Worm (Caenorhabditis elegans) whole organism, L1 larva: ENCODE data around the gene cdc-25.2.

ENCODE experiments used
- C34B4.2 ChIP-seq: sonication (generic microtip); optimal IDR thresholded peaks from 2 replicates; lab custom pipeline; 2017; ENCODE audit warnings: mild to moderate bottlenecking, missing genetic modification characterization, missing compliant biosample characterization
- F16B12.6 ChIP-seq: fragments of 150-350 bp; optimal IDR thresholded peaks from 2 replicates; lab custom pipeline; 2014; ENCODE audit warnings: missing biosample characterization, missing genetic modification characterization
- ama-1 ChIP-seq: fragments of 150-350 bp; optimal IDR thresholded peaks from 2 replicates; lab custom pipeline; 2014
- blmp-1 ChIP-seq: fragments of 150-350 bp; optimal IDR thresholded peaks from 2 replicates; lab custom pipeline; 2014; ENCODE audit warnings: missing biosample characterization, missing genetic modification characterization
- ceh-8 ChIP-seq: fragments of 200-800 bp; sonication (Bioruptor generic); optimal IDR thresholded peaks from 2 replicates; lab custom pipeline; 2018; ENCODE audit warnings: mild to moderate bottlenecking, missing genetic modification characterization, moderate library complexity, missing compliant biosample characterization
- ceh-82 ChIP-seq, 3 experiments: fragments of 150-350 bp in 1 of 3; sonication (generic microtip) in 2 of 3; optimal IDR thresholded peaks; 2 replicates each; lab custom pipeline; 2014 to 2017; ENCODE audit warnings: missing biosample characterization in 3 of 3, missing genetic modification characterization in 3 of 3
- ceh-90 ChIP-seq: sonication (generic microtip); optimal IDR thresholded peaks from 2 replicates; lab custom pipeline; 2016; ENCODE audit warnings: missing genetic modification characterization, missing compliant biosample characterization
- dpl-1 ChIP-seq, 3 experiments: fragments of 150-350 bp in 2 of 3; sonication (generic microtip) in 1 of 3; optimal IDR thresholded peaks; 2 replicates each; lab custom pipeline; 2014 to 2017; ENCODE audit warnings: missing biosample characterization in 3 of 3, missing genetic modification characterization in 3 of 3, missing genetic modification reagents in 3 of 3
- efl-1 ChIP-seq, 4 experiments: fragments of 150-350 bp; optimal IDR thresholded peaks in 3 of 4; peaks in 1 of 4; 1 replicate in 1 of 4; 2 replicates in 3 of 4; lab custom pipeline; 2014; ENCODE audit warnings: missing biosample characterization in 2 of 4, missing genetic modification characterization in 2 of 4, missing genetic modification reagents in 2 of 4
- egl-13 ChIP-seq: sonication (generic microtip); optimal IDR thresholded peaks from 2 replicates; lab custom pipeline; 2016; ENCODE audit warnings: missing genotype, missing genetic modification reagents, missing genetic modification characterization, missing compliant biosample characterization
- egl-27 ChIP-seq, 2 experiments: fragments of 150-350 bp in 1 of 2; sonication (generic microtip); optimal IDR thresholded peaks; 3 replicates each; lab custom pipeline; 2017 to 2018; ENCODE audit warnings: missing biosample characterization in 2 of 2, missing genetic modification characterization in 2 of 2, missing genetic modification reagents in 2 of 2
- elt-3 ChIP-seq, 6 experiments: fragments of 150-350 bp in 1 of 6; sonication (generic microtip); optimal IDR thresholded peaks; 2 replicates each; lab custom pipeline; 2017 to 2018; ENCODE audit warnings: missing biosample characterization in 6 of 6, missing genetic modification characterization in 6 of 6, inconsistent platforms in 1 of 6
- ets-5 ChIP-seq: fragments of 200-800 bp; sonication (Bioruptor generic); IDR thresholded peaks from 2 replicates; pipeline ENCODE4 v1.3.6; 2022; ENCODE audit warnings: missing genetic modification characterization, missing compliant biosample characterization
- fkh-8 ChIP-seq: sonication (generic microtip); optimal IDR thresholded peaks from 2 replicates; lab custom pipeline; 2016; ENCODE audit warnings: mild to moderate bottlenecking, missing genetic modification characterization, missing compliant biosample characterization
- fos-1 ChIP-seq: fragments of 150-350 bp; optimal IDR thresholded peaks from 2 replicates; lab custom pipeline; 2014; ENCODE audit warnings: missing biosample characterization, missing genetic modification characterization
- hlh-17 ChIP-seq: fragments of 200-800 bp; sonication (Bioruptor generic); optimal IDR thresholded peaks from 2 replicates; lab custom pipeline; 2018; ENCODE audit warnings: missing genetic modification characterization, mild to moderate bottlenecking, missing compliant biosample characterization, moderate library complexity, borderline replicate concordance
- hlh-4 ChIP-seq: sonication (generic microtip); optimal IDR thresholded peaks from 2 replicates; lab custom pipeline; 2016; ENCODE audit warnings: mild to moderate bottlenecking, missing genetic modification characterization, missing compliant biosample characterization
- jun-1 ChIP-seq: fragments of 150-350 bp; optimal IDR thresholded peaks from 2 replicates; lab custom pipeline; 2014; ENCODE audit warnings: missing biosample characterization, missing genetic modification reagents, missing genetic modification characterization
- lin-14 ChIP-seq: fragments of 200-800 bp; sonication (Bioruptor generic); optimal IDR thresholded peaks from 2 replicates; lab custom pipeline; 2018; ENCODE audit warnings: mild to moderate bottlenecking, missing genetic modification characterization, moderate library complexity, missing compliant biosample characterization
- lin-35 ChIP-seq, 2 experiments: fragments of 150-350 bp; optimal IDR thresholded peaks; 2 replicates each; lab custom pipeline; 2014; ENCODE audit warnings: missing biosample characterization in 2 of 2, missing genetic modification characterization in 2 of 2, missing genetic modification reagents in 2 of 2
- lsy-2 ChIP-seq, 2 experiments: fragments of 150-350 bp; optimal IDR thresholded peaks; 2 replicates each; lab custom pipeline; 2014; ENCODE audit warnings: missing biosample characterization in 2 of 2, missing genetic modification characterization in 2 of 2
- mab-9 ChIP-seq: fragments of 200-800 bp; sonication (Bioruptor generic); IDR thresholded peaks from 2 replicates; pipeline ENCODE4 v1.3.6; 2022; ENCODE audit warnings: missing genetic modification reagents, missing genetic modification characterization, missing compliant biosample characterization
- mdl-1 ChIP-seq, 2 experiments: fragments of 150-350 bp; optimal IDR thresholded peaks; 2 replicates each; lab custom pipeline; 2014 to 2017; ENCODE audit warnings: missing biosample characterization in 2 of 2, missing genetic modification characterization in 2 of 2, inconsistent platforms in 1 of 2
- mef-2 ChIP-seq: fragments of 150-350 bp; optimal IDR thresholded peaks from 2 replicates; lab custom pipeline; 2014; ENCODE audit warnings: missing biosample characterization, missing genetic modification characterization
- mep-1 ChIP-seq: fragments of 150-350 bp; optimal IDR thresholded peaks from 2 replicates; lab custom pipeline; 2014; ENCODE audit warnings: missing biosample characterization, missing genetic modification characterization
- nhr-11 ChIP-seq: fragments of 150-350 bp; optimal IDR thresholded peaks from 2 replicates; lab custom pipeline; 2014; ENCODE audit warnings: missing biosample characterization, missing genetic modification characterization
- nhr-19 ChIP-seq: fragments of 200-800 bp; sonication (Bioruptor generic); conservative IDR thresholded peaks from 2 replicates; pipeline ENCODE4 v1.3.6; 2022; ENCODE audit warnings: missing genetic modification characterization, missing compliant biosample characterization
- nhr-20 ChIP-seq: sonication (generic microtip); optimal IDR thresholded peaks from 2 replicates; lab custom pipeline; 2016; ENCODE audit warnings: mild to moderate bottlenecking, missing genetic modification characterization, missing compliant biosample characterization
- nhr-28 ChIP-seq: fragments of 150-350 bp; optimal IDR thresholded peaks from 2 replicates; lab custom pipeline; 2014; ENCODE audit warnings: missing biosample characterization, missing genetic modification characterization
- nhr-47 ChIP-seq: sonication (generic microtip); optimal IDR thresholded peaks from 2 replicates; lab custom pipeline; 2016; ENCODE audit warnings: mild to moderate bottlenecking, missing genetic modification characterization, moderate library complexity, missing compliant biosample characterization
- nhr-71 ChIP-seq: sonication (generic microtip); optimal IDR thresholded peaks from 2 replicates; lab custom pipeline; 2016; ENCODE audit warnings: mild to moderate bottlenecking, missing genetic modification characterization, moderate library complexity, missing compliant biosample characterization
- nhr-77 ChIP-seq: fragments of 150-350 bp; optimal IDR thresholded peaks from 2 replicates; lab custom pipeline; 2014; ENCODE audit warnings: missing biosample characterization, missing genetic modification characterization
- nhr-84 ChIP-seq: sonication (generic microtip); optimal IDR thresholded peaks from 2 replicates; lab custom pipeline; 2017; ENCODE audit warnings: missing biosample characterization, missing genetic modification characterization
- nhr-85 ChIP-seq: sonication (generic microtip); peaks from one replicate; lab custom pipeline; 2016; ENCODE audit warnings: missing genetic modification characterization, inconsistent platforms, missing compliant biosample characterization
- nhr-90 ChIP-seq: sonication (generic microtip); optimal IDR thresholded peaks from 2 replicates; lab custom pipeline; 2016; ENCODE audit warnings: mild to moderate bottlenecking, missing genetic modification characterization, missing compliant biosample characterization; ENCODE audit not compliant: poor library complexity
- pqm-1 ChIP-seq: sonication (generic microtip); optimal IDR thresholded peaks from 3 replicates; lab custom pipeline; 2017; ENCODE audit warnings: missing biosample characterization, missing genetic modification characterization
- rnt-1 ChIP-seq: sonication (generic microtip); optimal IDR thresholded peaks from 2 replicates; lab custom pipeline; 2016; ENCODE audit warnings: mild to moderate bottlenecking, missing genetic modification characterization, moderate library complexity, missing compliant biosample characterization
- skn-1 ChIP-seq: fragments of 150-350 bp; optimal IDR thresholded peaks from 2 replicates; lab custom pipeline; 2014; ENCODE audit warnings: missing biosample characterization, missing genetic modification characterization
- snpc-4 ChIP-seq: fragments of 150-350 bp; optimal IDR thresholded peaks from 2 replicates; lab custom pipeline; 2014; ENCODE audit warnings: missing biosample characterization, missing genetic modification characterization
- snu-23 ChIP-seq: sonication (generic microtip); optimal IDR thresholded peaks from 2 replicates; lab custom pipeline; 2016; ENCODE audit warnings: missing genetic modification characterization, missing compliant biosample characterization
- swsn-7 ChIP-seq: sonication (generic microtip); optimal IDR thresholded peaks from 2 replicates; lab custom pipeline; 2016; ENCODE audit warnings: missing genetic modification characterization, missing compliant biosample characterization
- tbx-2 ChIP-seq: sonication (generic microtip); optimal IDR thresholded peaks from 2 replicates; lab custom pipeline; 2016; ENCODE audit warnings: missing genetic modification characterization, missing compliant biosample characterization
- unc-130 ChIP-seq: fragments of 150-350 bp; optimal IDR thresholded peaks from 2 replicates; lab custom pipeline; 2017; ENCODE audit warnings: missing biosample characterization, missing genetic modification characterization, inconsistent platforms
- unc-30 ChIP-seq: sonication (generic microtip); optimal IDR thresholded peaks from 2 replicates; lab custom pipeline; 2017; ENCODE audit warnings: missing biosample characterization, missing genetic modification characterization
- unc-62 ChIP-seq: fragments of 150-350 bp; optimal IDR thresholded peaks from 2 replicates; lab custom pipeline; 2014; ENCODE audit warnings: missing biosample characterization, missing genetic modification reagents, missing genetic modification characterization
- unc-86 ChIP-seq: sonication (generic microtip); optimal IDR thresholded peaks from 2 replicates; lab custom pipeline; 2016; ENCODE audit warnings: missing genetic modification characterization, missing compliant biosample characterization
- xbp-1 ChIP-seq: sonication (generic microtip); optimal IDR thresholded peaks from 2 replicates; lab custom pipeline; 2016; ENCODE audit warnings: missing genetic modification characterization, missing compliant biosample characterization
- zag-1 ChIP-seq: fragments of 150-350 bp; optimal IDR thresholded peaks from 2 replicates; lab custom pipeline; 2014; ENCODE audit warnings: missing biosample characterization, missing genetic modification characterization
- zip-4 ChIP-seq: fragments of 200-800 bp; sonication (Bioruptor generic); optimal IDR thresholded peaks from 2 replicates; lab custom pipeline; 2018; ENCODE audit warnings: mild to moderate bottlenecking, missing genetic modification characterization, moderate library complexity, missing compliant biosample characterization
- ztf-4 ChIP-seq: fragments of 150-350 bp; optimal IDR thresholded peaks from 2 replicates; lab custom pipeline; 2014; ENCODE audit warnings: missing biosample characterization, missing genetic modification characterization

cdc-25.2 gene

ce11 chrV:1627269-1627668, 60.4 kb downstream of the cdc-25.2 start:
- no peak for TF ChIP-seq zip-4 (GFP tag; lab: Kevin White, UChicago)
- TF ChIP-seq F16B12.6 (tag; lab: Kevin White, UChicago), result no peak
- TF ChIP-seq ceh-8 (GFP tag; lab: Kevin White, UChicago), result no peak
- TF ChIP-seq nhr-20, result peak; percentile 83
- TF ChIP-seq pqm-1 (tag; lab: Kevin White, UChicago), result no peak
- TF ChIP-seq snu-23 (GFP tag; lab: Kevin White, UChicago), result peak; percentile 54
- TF ChIP-seq nhr-90 (tag; lab: Kevin White, UChicago), result peak; percentile 47
- TF ChIP-seq lin-14 (GFP tag; lab: Kevin White, UChicago), result peak; percentile 95
- no peak for TF ChIP-seq rnt-1 (tag; lab: Kevin White, UChicago)
- peak; percentile 96 for TF ChIP-seq nhr-77
- TF ChIP-seq lin-35 (GFP tag; optimal IDR thresholded peaks at IDR 0.05; lab: Kevin White, UChicago), result peak in 1 of 2 experiments; percentile 57
- peak in 1 of 2 experiments; percentile 49 for TF ChIP-seq mdl-1 (tag; optimal IDR thresholded peaks at IDR 0.05; lab: Kevin White, UChicago)
- TF ChIP-seq nhr-47 (tag; lab: Kevin White, UChicago), result no peak
- TF ChIP-seq nhr-11, result peak; percentile 3
- TF ChIP-seq nhr-28 (tag; lab: Kevin White, UChicago), result peak; percentile 83
- peak; percentile 45 for TF ChIP-seq tbx-2 (tag; lab: Kevin White, UChicago)
- peak; percentile 81 for TF ChIP-seq skn-1 (tag; lab: Kevin White, UChicago)
- TF ChIP-seq elt-3 (tag; optimal IDR thresholded peaks at IDR 0.05; lab: Kevin White, UChicago), result peak in 1 of 6 experiments; percentile 26
- peak in 2 of 3 experiments; percentile 3 for TF ChIP-seq dpl-1 (GFP tag; optimal IDR thresholded peaks at IDR 0.05; lab: Kevin White, UChicago)
- TF ChIP-seq snpc-4 (tag; lab: Kevin White, UChicago), result no peak
- TF ChIP-seq unc-86 (tag; lab: Kevin White, UChicago), result no peak
- no peak for TF ChIP-seq hlh-4 (tag; lab: Kevin White, UChicago)
- TF ChIP-seq ets-5 (GFP tag; lab: Robert Waterston, UW), result no peak
- peak; percentile 21; the same call in 1 of the 2 replicates for TF ChIP-seq nhr-19 (GFP tag; lab: Robert Waterston, UW)
- peak; percentile 27 for TF ChIP-seq mep-1 (tag; lab: Kevin White, UChicago)
- TF ChIP-seq C34B4.2 (tag; lab: Kevin White, UChicago), result no peak
- TF ChIP-seq blmp-1 (tag; lab: Kevin White, UChicago), result peak; percentile 65
- no peak for TF ChIP-seq mef-2 (tag; lab: Kevin White, UChicago)
- no peak for TF ChIP-seq fos-1 (tag; lab: Kevin White, UChicago)
- TF ChIP-seq ceh-90 (tag; lab: Kevin White, UChicago), result no peak
- peak; percentile 87 for TF ChIP-seq nhr-85 (tag; lab: Kevin White, UChicago)
- TF ChIP-seq mab-9 (GFP tag; lab: Robert Waterston, UW), result no peak
- TF ChIP-seq ama-1 (lab: Kevin White, UChicago), result no peak
- no peak for TF ChIP-seq unc-62 (GFP tag; lab: Kevin White, UChicago)
- TF ChIP-seq unc-30 (tag; lab: Kevin White, UChicago), result no peak
- peak in 2 of 3 experiments; percentile 10 to 17 for TF ChIP-seq ceh-82 (tag; optimal IDR thresholded peaks at IDR 0.05; lab: Kevin White, UChicago)
- TF ChIP-seq unc-130 (tag; lab: Kevin White, UChicago), result no peak
- TF ChIP-seq egl-13 (tag; lab: Kevin White, UChicago), result no peak
- peak; percentile 5 to 6 for TF ChIP-seq efl-1 (optimal IDR thresholded peaks at IDR 0.05; lab: Kevin White, UChicago)
- no peak for TF ChIP-seq efl-1 (GFP tag; optimal IDR thresholded peaks at IDR 0.05 in 1 of 2; lab: Kevin White, UChicago)
- no peak for TF ChIP-seq swsn-7 (tag; lab: Kevin White, UChicago)
- TF ChIP-seq nhr-84, result no peak
- no peak for TF ChIP-seq xbp-1
- peak in 1 of 2 experiments; percentile 25 for TF ChIP-seq lsy-2 (tag; optimal IDR thresholded peaks at IDR 0.05; lab: Kevin White, UChicago)
- TF ChIP-seq egl-27 (tag; optimal IDR thresholded peaks at IDR 0.05; lab: Kevin White, UChicago), result no peak
- TF ChIP-seq jun-1, result peak; percentile 35
- peak; percentile 67 for TF ChIP-seq nhr-71 (tag; lab: Kevin White, UChicago)
- TF ChIP-seq hlh-17, result no peak
- TF ChIP-seq ztf-4, result peak; percentile 53
- TF ChIP-seq fkh-8 (tag; lab: Kevin White, UChicago), result peak; percentile 30
- no peak for TF ChIP-seq zag-1 (tag; lab: Kevin White, UChicago)
